Fruit fly (Drosophila melanogaster) S2 (cell line): ENCODE data around the gene CG13364.

ENCODE experiments used
- CG8478 ChIP-seq: fragments of >200 bp; optimal IDR thresholded peaks from 2 replicates; lab custom pipeline; 2018
- CTCF ChIP-seq, 2 experiments: fragments of >200 bp; optimal IDR thresholded peaks; 2 replicates each; lab custom pipeline; 2018

DNA sequence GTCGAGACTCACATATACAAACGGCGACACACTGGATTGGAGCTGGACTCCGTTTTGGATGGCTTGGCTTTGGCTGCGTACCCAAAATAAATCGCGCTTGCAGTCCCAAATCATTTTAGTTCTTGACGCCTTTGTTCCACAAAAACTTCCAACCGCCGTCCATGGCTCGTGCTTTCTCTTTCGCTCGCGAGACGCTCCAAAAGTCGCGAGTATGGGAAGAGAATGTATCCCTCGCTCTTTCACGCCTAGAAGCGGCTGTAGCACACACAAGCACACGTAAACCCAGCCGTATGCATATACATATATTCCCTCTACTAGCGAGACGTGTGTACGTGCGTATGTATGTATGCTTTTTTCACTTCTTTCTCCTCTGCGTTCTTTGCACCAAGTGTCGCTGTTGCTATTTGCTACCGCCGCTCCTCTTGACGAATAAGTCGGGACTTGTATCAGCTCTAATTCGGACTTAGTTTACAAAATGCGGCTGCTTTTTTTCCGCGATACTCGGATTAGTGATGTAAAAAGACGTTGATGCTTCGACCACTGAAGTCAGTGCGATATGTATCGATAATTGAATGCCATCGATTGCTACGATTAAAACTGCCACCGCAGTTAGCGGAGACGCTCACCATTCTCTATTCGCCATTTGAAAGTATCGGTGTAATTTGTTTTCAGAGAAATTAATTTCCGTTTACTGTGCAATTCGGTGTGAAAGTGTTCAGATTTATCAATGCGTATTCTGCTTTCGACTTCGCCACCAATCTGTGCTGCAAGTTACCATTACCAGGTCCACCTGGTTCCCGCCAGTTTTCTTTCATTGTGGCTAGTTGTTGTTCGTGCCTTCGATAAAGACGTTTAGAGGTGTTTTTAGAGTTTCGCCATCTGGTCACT lies 30.7 kb upstream of the CG13364 start, which contains the start of the genes Hmt4-20 and SkpA:
- TF ChIP-seq CTCF (optimal IDR thresholded peaks at IDR 0.05; lab: Kevin White, UChicago) = peak; percentile 42 to 62
- no peak for TF ChIP-seq CG8478 (lab: Kevin White, UChicago)
